Fruit fly (Drosophila melanogaster): ENCODE results near the gene Arts.

Arts gene

dm6 chr3L:16652531-16652930 lies 49.9 kb downstream of the Arts start:
- no peak for TF ChIP-seq CG14711 (tag; optimal IDR thresholded peaks at IDR 0.05)
- TF ChIP-seq toe (GFP tag; optimal IDR thresholded peaks at IDR 0.05): no peak
- TF ChIP-seq CG11617 (GFP tag; optimal IDR thresholded peaks at IDR 0.05): no peak
- TF ChIP-seq CG1620 (GFP tag; optimal IDR thresholded peaks at IDR 0.05): no peak
- TF ChIP-seq Clk (GFP tag; optimal IDR thresholded peaks at IDR 0.05): no peak
- TF ChIP-seq Crg-1 (GFP tag; optimal IDR thresholded peaks at IDR 0.05): no peak
- peak; percentile 16 for TF ChIP-seq CG7045 (GFP tag; optimal IDR thresholded peaks at IDR 0.05)
- TF ChIP-seq pad (GFP tag; optimal IDR thresholded peaks at IDR 0.05): no peak
- TF ChIP-seq cnc (optimal IDR thresholded peaks at IDR 0.05): no peak
- peak; percentile 24 for TF ChIP-seq CG12768 (GFP tag; optimal IDR thresholded peaks at IDR 0.05)
- TF ChIP-seq CG5204 (GFP tag; optimal IDR thresholded peaks at IDR 0.05): no peak
- TF ChIP-seq Mnt (GFP tag; optimal IDR thresholded peaks at IDR 0.05): no peak
- TF ChIP-seq tj (GFP tag; optimal IDR thresholded peaks at IDR 0.05): no peak
- peak; percentile 86 for TF ChIP-seq kay (GFP tag; ENCODE audit: borderline replicate concordance)
- TF ChIP-seq bab1 (GFP tag; optimal IDR thresholded peaks at IDR 0.05): no peak
- TF ChIP-seq Hr96 (GFP tag; optimal IDR thresholded peaks at IDR 0.05): no peak
- peak; percentile 53 for TF ChIP-seq cic (GFP tag; optimal IDR thresholded peaks at IDR 0.05)
- TF ChIP-seq CG33017 (tag; optimal IDR thresholded peaks at IDR 0.05): no peak
- no peak for TF ChIP-seq CG7101 (tag; optimal IDR thresholded peaks at IDR 0.05)
- TF ChIP-seq ovo (GFP tag; optimal IDR thresholded peaks at IDR 0.05): no peak

DNA sequence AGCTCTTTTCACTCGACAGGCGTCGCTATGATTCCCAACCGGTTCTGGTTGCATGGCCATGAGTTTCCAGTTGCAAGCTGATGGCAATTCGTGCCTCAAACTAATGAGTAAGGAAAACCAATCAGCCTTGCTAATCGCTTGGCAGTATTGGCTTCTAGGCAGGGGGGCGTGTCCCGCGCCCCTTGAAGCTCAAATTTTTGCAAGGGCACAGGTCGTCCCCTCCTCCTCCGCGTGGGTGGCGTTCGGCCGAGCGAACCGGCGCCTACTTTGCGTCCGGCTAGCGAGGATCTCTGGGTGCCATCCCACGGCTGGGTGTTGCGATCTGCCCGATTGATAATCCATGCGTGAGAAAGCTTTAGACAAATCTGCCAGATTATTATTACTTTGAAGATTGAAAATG lies 51.0 kb downstream of the Arts start:
- TF ChIP-seq pad (GFP tag; optimal IDR thresholded peaks at IDR 0.05) (no peak), cic (GFP tag; optimal IDR thresholded peaks at IDR 0.05) (no peak), Hr96 (GFP tag; optimal IDR thresholded peaks at IDR 0.05) (no peak), ovo (GFP tag; optimal IDR thresholded peaks at IDR 0.05) (no peak), CG14711 (tag; optimal IDR thresholded peaks at IDR 0.05) (no peak), bab1 (GFP tag; optimal IDR thresholded peaks at IDR 0.05) (no peak), CG7045 (GFP tag; optimal IDR thresholded peaks at IDR 0.05) (no peak), CG1620 (GFP tag; optimal IDR thresholded peaks at IDR 0.05) (no peak), CG12768 (GFP tag; optimal IDR thresholded peaks at IDR 0.05) (no peak), CG7101 (tag; optimal IDR thresholded peaks at IDR 0.05) (no peak), tj (GFP tag; optimal IDR thresholded peaks at IDR 0.05) (no peak), Clk (GFP tag; optimal IDR thresholded peaks at IDR 0.05) (no peak), toe (GFP tag; optimal IDR thresholded peaks at IDR 0.05) (no peak), cnc (optimal IDR thresholded peaks at IDR 0.05) (no peak)

- TF ChIP-seq Mnt (GFP tag; optimal IDR thresholded peaks at IDR 0.05) (no peak), CG12768 (GFP tag; optimal IDR thresholded peaks at IDR 0.05) (no peak), cic (GFP tag; optimal IDR thresholded peaks at IDR 0.05) (no peak), pad (GFP tag; optimal IDR thresholded peaks at IDR 0.05) (no peak), kay (GFP tag; ENCODE audit: borderline replicate concordance) (no peak), bab1 (GFP tag; optimal IDR thresholded peaks at IDR 0.05) (no peak), Crg-1 (GFP tag; optimal IDR thresholded peaks at IDR 0.05) (no peak), CG33017 (tag; optimal IDR thresholded peaks at IDR 0.05) (no peak), CG14711 (tag; optimal IDR thresholded peaks at IDR 0.05) (no peak), CG11617 (GFP tag; optimal IDR thresholded peaks at IDR 0.05) (no peak), ovo (GFP tag; optimal IDR thresholded peaks at IDR 0.05) (no peak)
These were observed 54.4 kb downstream of the Arts start for dm6 chr3L:16657014-16657413.
